Fruit fly (Drosophila melanogaster) whole organism, prepupa: ENCODE results near the gene Etl1.

Experiments used
- Blimp-1 ChIP-seq: fragments of 200-800 bp; sonication (Bioruptor generic); optimal IDR thresholded peaks from 3 replicates; lab custom pipeline; 2017; ENCODE audit warnings: missing biosample characterization, missing genetic modification characterization, mild to moderate bottlenecking, moderate library complexity, missing genetic modification reagents
- CG10631 ChIP-seq: fragments of 200-800 bp; sonication (Bioruptor generic); optimal IDR thresholded peaks from 2 replicates; lab custom pipeline; 2016; ENCODE audit warnings: missing biosample characterization, missing genetic modification characterization
- CG10669 ChIP-seq: fragments of 200-800 bp; sonication (Bioruptor generic); optimal IDR thresholded peaks from 3 replicates; lab custom pipeline; 2018; ENCODE audit warnings: missing biosample characterization, mild to moderate bottlenecking, missing genetic modification characterization, moderate library complexity
- CG11294 ChIP-seq: fragments of 200-800 bp; sonication (Bioruptor generic); IDR thresholded peaks from 2 replicates; pipeline ENCODE4 v1.3.6; 2022; ENCODE audit warnings: missing biosample characterization, missing genetic modification characterization
- CG11762 ChIP-seq: fragments of 200-800 bp; sonication (Bioruptor generic); optimal IDR thresholded peaks from 3 replicates; lab custom pipeline; 2016; ENCODE audit warnings: missing biosample characterization, missing genetic modification characterization; ENCODE audit not compliant: insufficient read depth
- CG11902 ChIP-seq: fragments of 200-800 bp; sonication (Bioruptor generic); optimal IDR thresholded peaks from 3 replicates; lab custom pipeline; 2016; ENCODE audit warnings: missing biosample characterization, missing genetic modification characterization
- CG15336 ChIP-seq: fragments of 200-800 bp; sonication (Bioruptor generic); IDR thresholded peaks from 2 replicates; pipeline ENCODE4 v1.3.6; 2022; ENCODE audit warnings: missing biosample characterization, missing genetic modification characterization
- CG1621 ChIP-seq: fragments of 200-800 bp; sonication (Bioruptor generic); optimal IDR thresholded peaks from 3 replicates; lab custom pipeline; 2018; ENCODE audit warnings: missing biosample characterization, mild to moderate bottlenecking, missing genetic modification characterization
- CG31627 ChIP-seq: fragments of 200-800 bp; sonication (Bioruptor generic); optimal IDR thresholded peaks from 3 replicates; lab custom pipeline; 2016; ENCODE audit warnings: missing biosample characterization, missing genetic modification characterization
- CG32006 ChIP-seq: fragments of 200-800 bp; sonication (Bioruptor generic); optimal IDR thresholded peaks from 3 replicates; lab custom pipeline; 2017; ENCODE audit warnings: missing biosample characterization, mild to moderate bottlenecking, missing genetic modification characterization
- CG3919 ChIP-seq: fragments of 200-800 bp; sonication (Bioruptor generic); optimal IDR thresholded peaks from 3 replicates; lab custom pipeline; 2016; ENCODE audit warnings: missing biosample characterization, missing genetic modification characterization
- CG6163 ChIP-seq: fragments of 200-800 bp; sonication (Bioruptor generic); IDR thresholded peaks from 3 replicates; pipeline ENCODE4 v1.3.6; 2022; ENCODE audit warnings: missing biosample characterization, missing genetic modification characterization
- CG6808 ChIP-seq: fragments of 200-800 bp; sonication (Bioruptor generic); optimal IDR thresholded peaks from 3 replicates; lab custom pipeline; 2017; ENCODE audit warnings: missing biosample characterization, missing genetic modification characterization, mild to moderate bottlenecking, moderate library complexity, missing genetic modification reagents
- CG6854 ChIP-seq: fragments of 200-800 bp; sonication (Bioruptor generic); optimal IDR thresholded peaks from 2 replicates; lab custom pipeline; 2017; ENCODE audit warnings: missing biosample characterization, mild to moderate bottlenecking, missing genetic modification characterization
- CG8119 ChIP-seq: fragments of 200-800 bp; sonication (Bioruptor generic); IDR thresholded peaks from 3 replicates; pipeline ENCODE4 v1.3.6; 2022; ENCODE audit warnings: missing biosample characterization, missing genetic modification characterization
- CG8319 ChIP-seq: fragments of 200-800 bp; sonication (Bioruptor generic); optimal IDR thresholded peaks from 3 replicates; lab custom pipeline; 2016; ENCODE audit warnings: missing biosample characterization, missing genetic modification characterization
- CG9139 ChIP-seq: fragments of 200-800 bp; sonication (Bioruptor generic); optimal IDR thresholded peaks from 3 replicates; lab custom pipeline; 2017; ENCODE audit warnings: missing biosample characterization, mild to moderate bottlenecking, missing genetic modification characterization
- Eip75B ChIP-seq: fragments of 200-800 bp; sonication (Bioruptor generic); optimal IDR thresholded peaks from 3 replicates; lab custom pipeline; 2016; ENCODE audit warnings: missing biosample characterization, missing genetic modification characterization
- Eip78C ChIP-seq: fragments of 200-800 bp; sonication (Bioruptor generic); peaks from one replicate; lab custom pipeline; 2016; ENCODE audit warnings: missing biosample characterization, missing genetic modification characterization
- Eip93F ChIP-seq: fragments of 200-800 bp; sonication (Bioruptor generic); optimal IDR thresholded peaks from 2 replicates; lab custom pipeline; 2016; ENCODE audit warnings: missing biosample characterization, mild to moderate bottlenecking, missing genetic modification characterization
- Ets96B ChIP-seq: fragments of 200-800 bp; optimal IDR thresholded peaks from 2 replicates; lab custom pipeline; 2019; ENCODE audit warnings: missing biosample characterization, mild to moderate bottlenecking, missing genetic modification characterization, moderate library complexity
- Hr38 ChIP-seq: sonication (Bioruptor generic); optimal IDR thresholded peaks from 2 replicates; lab custom pipeline; 2016; ENCODE audit warnings: missing biosample characterization, missing genetic modification characterization
- Hr39 ChIP-seq: fragments of 200-800 bp; sonication (Bioruptor generic); optimal IDR thresholded peaks from 2 replicates; lab custom pipeline; 2016; ENCODE audit warnings: missing biosample characterization, missing genetic modification characterization
- Hr4 ChIP-seq: fragments of 200-800 bp; sonication (Bioruptor generic); optimal IDR thresholded peaks from 3 replicates; lab custom pipeline; 2016; ENCODE audit warnings: missing biosample characterization, missing genetic modification characterization
- Lpt ChIP-seq: fragments of 200-800 bp; sonication (Bioruptor generic); optimal IDR thresholded peaks from 3 replicates; lab custom pipeline; 2016; ENCODE audit warnings: missing biosample characterization, missing genetic modification characterization
- Met ChIP-seq: fragments of 200-800 bp; sonication (Bioruptor generic); optimal IDR thresholded peaks from 3 replicates; lab custom pipeline; 2016; ENCODE audit warnings: missing biosample characterization, missing genetic modification characterization
- OdsH ChIP-seq: fragments of 200-800 bp; sonication (Bioruptor generic); optimal IDR thresholded peaks from 3 replicates; lab custom pipeline; 2016; ENCODE audit warnings: missing biosample characterization, missing genetic modification characterization
- Smox ChIP-seq: fragments of 200-800 bp; sonication (Bioruptor generic); optimal IDR thresholded peaks from 3 replicates; lab custom pipeline; 2016; ENCODE audit warnings: missing biosample characterization, missing genetic modification characterization
- Sox102F ChIP-seq: fragments of 200-800 bp; sonication (Bioruptor generic); optimal IDR thresholded peaks from 2 replicates; lab custom pipeline; 2016; ENCODE audit warnings: missing biosample characterization, mild to moderate bottlenecking, missing genetic modification characterization
- Sox14 ChIP-seq: fragments of 200-800 bp; sonication (Bioruptor generic); optimal IDR thresholded peaks from 3 replicates; lab custom pipeline; 2016; ENCODE audit warnings: missing biosample characterization, missing genetic modification characterization
- Sox15 ChIP-seq: fragments of 200-800 bp; sonication (Bioruptor generic); optimal IDR thresholded peaks from 3 replicates; lab custom pipeline; 2016; ENCODE audit warnings: missing biosample characterization, missing genetic modification characterization
- achi ChIP-seq: fragments of 200-800 bp; sonication (Bioruptor generic); optimal IDR thresholded peaks from 3 replicates; lab custom pipeline; 2016; ENCODE audit warnings: missing biosample characterization, missing genetic modification characterization
- acj6 ChIP-seq: fragments of 200-800 bp; sonication (Bioruptor generic); optimal IDR thresholded peaks from 3 replicates; lab custom pipeline; 2016; ENCODE audit warnings: missing biosample characterization, missing genetic modification characterization
- cyc ChIP-seq: fragments of 200-800 bp; sonication (Bioruptor generic); optimal IDR thresholded peaks from 3 replicates; lab custom pipeline; 2016; ENCODE audit warnings: missing biosample characterization, missing genetic modification characterization
- eg ChIP-seq: fragments of 200-800 bp; sonication (Bioruptor generic); IDR thresholded peaks from 3 replicates; pipeline ENCODE4 v1.3.6; 2022; ENCODE audit warnings: missing biosample characterization, missing genetic modification characterization
- esn ChIP-seq: fragments of 200-800 bp; sonication (Bioruptor generic); optimal IDR thresholded peaks from 2 replicates; lab custom pipeline; 2016; ENCODE audit warnings: missing biosample characterization, mild to moderate bottlenecking, missing genetic modification characterization, moderate library complexity
- fd59A ChIP-seq: fragments of 200-800 bp; sonication (Bioruptor generic); optimal IDR thresholded peaks from 2 replicates; lab custom pipeline; 2017; ENCODE audit warnings: missing biosample characterization, mild to moderate bottlenecking, missing genetic modification characterization, missing genetic modification reagents
- fd85E ChIP-seq: fragments of 200-800 bp; sonication (Bioruptor generic); optimal IDR thresholded peaks from 3 replicates; lab custom pipeline; 2016; ENCODE audit warnings: missing biosample characterization, missing genetic modification characterization
- lz ChIP-seq: fragments of 200-800 bp; sonication (Bioruptor generic); optimal IDR thresholded peaks from 3 replicates; lab custom pipeline; 2016; ENCODE audit warnings: missing biosample characterization, missing genetic modification characterization
- net ChIP-seq: fragments of 200-800 bp; sonication (Bioruptor generic); optimal IDR thresholded peaks from 3 replicates; lab custom pipeline; 2016; ENCODE audit warnings: missing biosample characterization, missing genetic modification characterization
- pdm3 ChIP-seq: fragments of 200-800 bp; sonication (Bioruptor generic); optimal IDR thresholded peaks from 3 replicates; lab custom pipeline; 2016; ENCODE audit warnings: missing biosample characterization, missing genetic modification characterization
- salr ChIP-seq, 2 experiments: fragments of 200-800 bp; sonication (Bioruptor generic); optimal IDR thresholded peaks; 3 replicates each; lab custom pipeline; 2016 to 2018; ENCODE audit warnings: missing biosample characterization in 2 of 2, missing genetic modification characterization in 2 of 2, mild to moderate bottlenecking in 1 of 2
- ss ChIP-seq, 2 experiments: fragments of 200-800 bp; sonication (Bioruptor generic); optimal IDR thresholded peaks; 2 replicates in 1 of 2; 3 replicates in 1 of 2; lab custom pipeline; 2017 to 2018; ENCODE audit warnings: mild to moderate bottlenecking in 2 of 2, missing biosample characterization in 2 of 2, missing genetic modification characterization in 2 of 2, moderate library complexity in 1 of 2
- svp ChIP-seq: fragments of 200-800 bp; sonication (Bioruptor generic); peaks from one replicate; lab custom pipeline; 2016; ENCODE audit warnings: missing biosample characterization, missing genetic modification characterization
- topi ChIP-seq: fragments of 200-800 bp; sonication (Bioruptor generic); optimal IDR thresholded peaks from 3 replicates; lab custom pipeline; 2016; ENCODE audit warnings: missing biosample characterization, missing genetic modification characterization
- vri ChIP-seq: fragments of 200-800 bp; sonication (Bioruptor generic); optimal IDR thresholded peaks from 3 replicates; lab custom pipeline; 2016; ENCODE audit warnings: missing biosample characterization, mild to moderate bottlenecking, missing genetic modification characterization

Gene Etl1

dm6 chr2L:9915011-9915850 is 2.8 kb upstream of the Etl1 start, which contains the start of gene yip2 (continued):
- TF ChIP-seq salr (GFP tag; optimal IDR thresholded peaks at IDR 0.05; lab: Kevin White, UChicago) (peak; percentile 91 to 93), CG10631 (GFP tag; lab: Kevin White, UChicago) (peak; percentile 58), net (GFP tag; lab: Kevin White, UChicago) (peak; percentile 98), achi (peak; percentile 77), CG10669 (GFP tag; lab: Kevin White, UChicago) (peak; percentile 98), svp (GFP tag; lab: Kevin White, UChicago) (peak; percentile 99), CG6808 (GFP tag; lab: Kevin White, UChicago) (peak; percentile 99), Eip78C (GFP tag; lab: Kevin White, UChicago) (peak; percentile 86), Eip93F (peak; percentile 91), CG6163 (peak; percentile 76), CG8119 (peak; percentile 97), topi (GFP tag; lab: Kevin White, UChicago) (peak; percentile 82), Sox102F (peak; percentile 88), CG8319 (GFP tag; lab: Kevin White, UChicago) (peak; percentile 92), acj6 (GFP tag; lab: Kevin White, UChicago) (peak; percentile 54), Blimp-1 (peak; percentile 96), Ets96B (tag; lab: Kevin White, UChicago) (peak; percentile 87), Hr39 (GFP tag; lab: Kevin White, UChicago) (peak; percentile 43), CG15336 (GFP tag; lab: Robert Waterston, UW) (peak; percentile 94), fd85E (GFP tag; lab: Kevin White, UChicago) (peak; percentile 96)

- TF ChIP-seq CG11902 (GFP tag; lab: Kevin White, UChicago), result no peak
- TF ChIP-seq CG11294 (GFP tag; lab: Robert Waterston, UW), result no peak
- TF ChIP-seq eg (GFP tag; lab: Robert Waterston, UW), result peak; percentile 80
- no peak for TF ChIP-seq ss (GFP tag; optimal IDR thresholded peaks at IDR 0.05; lab: Kevin White, UChicago)
- TF ChIP-seq Ets96B (tag; lab: Kevin White, UChicago), result no peak
- TF ChIP-seq fd59A (GFP tag; lab: Kevin White, UChicago), result no peak
- no peak for TF ChIP-seq Hr38 (GFP tag; lab: Kevin White, UChicago)
- no peak for TF ChIP-seq CG8319 (GFP tag; lab: Kevin White, UChicago)
- TF ChIP-seq topi (GFP tag; lab: Kevin White, UChicago), result no peak
- TF ChIP-seq net (GFP tag; lab: Kevin White, UChicago), result peak; percentile 37
- no peak for TF ChIP-seq Blimp-1
- no peak for TF ChIP-seq CG31627 (GFP tag; lab: Kevin White, UChicago)
- TF ChIP-seq CG10669 (GFP tag; lab: Kevin White, UChicago), result no peak
- TF ChIP-seq CG32006 (GFP tag; lab: Kevin White, UChicago), result peak; percentile 7
- TF ChIP-seq CG6854 (GFP tag; lab: Kevin White, UChicago), result no peak
- no peak for TF ChIP-seq Sox102F
- no peak for TF ChIP-seq CG1621 (tag; lab: Kevin White, UChicago)
- peak; percentile 28 for TF ChIP-seq pdm3
- peak; percentile 6 for TF ChIP-seq achi
- no peak for TF ChIP-seq salr (GFP tag; optimal IDR thresholded peaks at IDR 0.05; lab: Kevin White, UChicago)
- TF ChIP-seq cyc (GFP tag; lab: Kevin White, UChicago), result peak; percentile 9
- no peak for TF ChIP-seq vri
- TF ChIP-seq Hr4 (GFP tag; lab: Kevin White, UChicago), result peak; percentile 67
- TF ChIP-seq esn (GFP tag; lab: Kevin White, UChicago), result no peak
- TF ChIP-seq CG8119, result peak; percentile 28; the same call in 2 of the 3 replicates
- peak; percentile 8 for TF ChIP-seq Met
- no peak for TF ChIP-seq CG6808 (GFP tag; lab: Kevin White, UChicago)
- TF ChIP-seq CG11762 (GFP tag; lab: Kevin White, UChicago), result no peak
- no peak for TF ChIP-seq CG9139 (GFP tag; lab: Kevin White, UChicago)
- peak; percentile 13 for TF ChIP-seq Smox
- TF ChIP-seq Hr39 (GFP tag; lab: Kevin White, UChicago), result peak; percentile 13
- TF ChIP-seq fd85E (GFP tag; lab: Kevin White, UChicago), result no peak
- TF ChIP-seq Eip93F, result no peak
- peak; percentile 16 for TF ChIP-seq Eip75B (GFP tag; lab: Kevin White, UChicago)
- TF ChIP-seq Sox15, result no peak
- no peak for TF ChIP-seq Sox14
- no peak for TF ChIP-seq OdsH
- no peak for TF ChIP-seq Lpt
- peak; percentile 40 for TF ChIP-seq lz (GFP tag; lab: Kevin White, UChicago)
- no peak for TF ChIP-seq CG3919 (GFP tag; lab: Kevin White, UChicago)
These were observed 625 bp downstream of the Etl1 start for dm6 chr2L:9911783-9912182.
